Fruit fly (Drosophila melanogaster) whole organism, embryonic: ENCODE results near the gene eIF3h.

ENCODE experiments used
- Awh ChIP-seq: fragments of 200-800 bp; sonication (Bioruptor generic); IDR thresholded peaks from 2 replicates; pipeline ENCODE4, ENCODE4 v1.3.6; 2022; ENCODE audit warnings: missing biosample characterization, missing genetic modification characterization
- B-H1 ChIP-seq: fragments of 200-800 bp; sonication (Bioruptor generic); IDR thresholded peaks from 3 replicates; pipeline ENCODE4 v1.3.6; 2022; ENCODE audit warnings: missing biosample characterization, missing genetic modification characterization
- CG10543 ChIP-seq: fragments of 200-800 bp; sonication (Bioruptor generic); optimal IDR thresholded peaks from 3 replicates; lab custom pipeline; 2017; ENCODE audit warnings: missing biosample characterization, mild to moderate bottlenecking, missing genetic modification characterization, moderate library complexity
- CG12236 ChIP-seq: fragments of 200-800 bp; sonication (Bioruptor generic); optimal IDR thresholded peaks from 2 replicates; lab custom pipeline; 2016; ENCODE audit warnings: missing biosample characterization, missing genetic modification characterization
- CG13123 ChIP-seq: fragments of 200-800 bp; sonication (Bioruptor generic); optimal IDR thresholded peaks from 2 replicates; lab custom pipeline; 2016; ENCODE audit warnings: missing biosample characterization, missing genetic modification characterization
- CG14710 ChIP-seq: fragments of 200-800 bp; sonication (Bioruptor generic); optimal IDR thresholded peaks from 3 replicates; lab custom pipeline; 2019; ENCODE audit warnings: missing biosample characterization, mild to moderate bottlenecking, missing genetic modification characterization, moderate library complexity
- CG15696 ChIP-seq: fragments of 200-800 bp; sonication (Bioruptor generic); optimal IDR thresholded peaks from 2 replicates; lab custom pipeline; 2019; ENCODE audit warnings: missing biosample characterization, mild to moderate bottlenecking, missing genetic modification characterization, moderate library complexity
- CG16779 ChIP-seq: fragments of 200-800 bp; sonication (Bioruptor generic); IDR thresholded peaks from 2 replicates; pipeline ENCODE4 v1.3.6; 2022; ENCODE audit warnings: missing biosample characterization, missing genetic modification characterization
- CG2199 ChIP-seq: fragments of 200-800 bp; sonication (Bioruptor generic); IDR thresholded peaks from 3 replicates; pipeline ENCODE4 v1.3.6; 2022; ENCODE audit warnings: missing biosample characterization, missing genetic modification characterization
- CG2889 ChIP-seq: fragments of 200-800 bp; sonication (Bioruptor generic); IDR thresholded peaks from 3 replicates; pipeline ENCODE4 v1.3.6; 2022; ENCODE audit warnings: missing biosample characterization, missing genetic modification characterization
- CG30431 ChIP-seq: fragments of 200-800 bp; sonication (Bioruptor generic); optimal IDR thresholded peaks from 2 replicates; lab custom pipeline; 2017; ENCODE audit warnings: missing biosample characterization, missing genetic modification characterization
- CG5180 ChIP-seq: fragments of 200-800 bp; sonication (Bioruptor generic); optimal IDR thresholded peaks from 3 replicates; lab custom pipeline; 2017; ENCODE audit warnings: missing biosample characterization, missing genetic modification characterization, mild to moderate bottlenecking, moderate library complexity, missing genetic modification reagents
- CG6175 ChIP-seq: fragments of 200-800 bp; sonication (Bioruptor generic); IDR thresholded peaks from 3 replicates; pipeline ENCODE4 v1.3.6; 2022; ENCODE audit warnings: missing biosample characterization, missing genetic modification characterization
- CG6791 ChIP-seq: fragments of 200-800 bp; sonication (Bioruptor generic); IDR thresholded peaks from 3 replicates; pipeline ENCODE4 v1.3.6; 2022; ENCODE audit warnings: missing biosample characterization, missing genetic modification characterization; ENCODE audit not compliant: partially characterized antibody
- CG7786 ChIP-seq: fragments of 200-800 bp; sonication (Bioruptor generic); optimal IDR thresholded peaks from 2 replicates; lab custom pipeline; 2016; ENCODE audit warnings: missing biosample characterization, missing genetic modification characterization
- CG7963 ChIP-seq: fragments of 200-800 bp; sonication (Bioruptor generic); IDR thresholded peaks from 3 replicates; pipeline ENCODE4 v1.3.6; 2022; ENCODE audit warnings: missing biosample characterization, missing genetic modification characterization; ENCODE audit not compliant: partially characterized antibody
- CG8089 ChIP-seq: fragments of 200-800 bp; sonication (Bioruptor generic); optimal IDR thresholded peaks from 3 replicates; lab custom pipeline; 2016; ENCODE audit warnings: missing biosample characterization, missing genetic modification characterization
- CG8944 ChIP-seq: fragments of 200-800 bp; sonication (Bioruptor generic); optimal IDR thresholded peaks from 3 replicates; lab custom pipeline; 2016; ENCODE audit warnings: missing biosample characterization, missing genetic modification characterization
- D ChIP-seq, 2 experiments: fragments of 200-800 bp in 1 of 2; fragments of >200 bp in 1 of 2; sonication (Bioruptor generic) in 1 of 2; optimal IDR thresholded peaks; 2 replicates in 1 of 2; 3 replicates in 1 of 2; lab custom pipeline; 2017; ENCODE audit warnings: mild to moderate bottlenecking in 1 of 2, missing biosample characterization in 1 of 2, missing genetic modification characterization in 1 of 2, missing genetic modification reagents in 1 of 2
- Gsc ChIP-seq: fragments of 200-800 bp; sonication (Bioruptor generic); IDR thresholded peaks from 2 replicates; pipeline ENCODE4 v1.3.6; 2022; ENCODE audit warnings: missing biosample characterization, missing genetic modification characterization
- Lpt ChIP-seq: fragments of >200 bp; optimal IDR thresholded peaks from 2 replicates; lab custom pipeline; 2018; ENCODE audit warnings: missing biosample characterization, missing genetic modification characterization
- Optix ChIP-seq: fragments of 200-800 bp; sonication (Bioruptor generic); IDR thresholded peaks from 3 replicates; pipeline ENCODE4 v1.3.6; 2022; ENCODE audit warnings: missing biosample characterization, missing genetic modification characterization
- Sox102F ChIP-seq: fragments of 200-800 bp; sonication (Bioruptor generic); optimal IDR thresholded peaks from 2 replicates; lab custom pipeline; 2018; ENCODE audit warnings: missing biosample characterization, mild to moderate bottlenecking, missing genetic modification characterization, moderate library complexity
- bowl ChIP-seq: fragments of 200-800 bp; sonication (Bioruptor generic); IDR thresholded peaks from 2 replicates; pipeline ENCODE4 v1.3.6; 2022; ENCODE audit warnings: missing biosample characterization, missing genetic modification characterization
- crol ChIP-seq: fragments of 200-800 bp; sonication (Bioruptor generic); IDR thresholded peaks from 2 replicates; pipeline ENCODE4 v1.3.6; 2022; ENCODE audit warnings: missing biosample characterization, missing genetic modification characterization
- cwo ChIP-seq: fragments of 200-800 bp; sonication (Bioruptor generic); optimal IDR thresholded peaks from 3 replicates; lab custom pipeline; 2017; ENCODE audit warnings: missing biosample characterization, missing genetic modification characterization, mild to moderate bottlenecking, moderate library complexity, missing genetic modification reagents
- dm ChIP-seq: fragments of 200-800 bp; sonication (Bioruptor generic); optimal IDR thresholded peaks from 3 replicates; lab custom pipeline; 2016; ENCODE audit warnings: missing biosample characterization, missing genetic modification characterization
- fd64A ChIP-seq: fragments of 200-800 bp; sonication (Bioruptor generic); optimal IDR thresholded peaks from 3 replicates; lab custom pipeline; 2018; ENCODE audit warnings: missing biosample characterization, mild to moderate bottlenecking, missing genetic modification characterization
- ftz-f1 ChIP-seq: fragments of 200-800 bp; sonication (Bioruptor generic); optimal IDR thresholded peaks from 2 replicates; lab custom pipeline; 2016; ENCODE audit warnings: missing biosample characterization, missing genetic modification characterization
- ind ChIP-seq: fragments of 200-800 bp; sonication (Bioruptor generic); optimal IDR thresholded peaks from 3 replicates; lab custom pipeline; 2016; ENCODE audit warnings: missing biosample characterization, missing genetic modification characterization
- insv ChIP-seq, 2 experiments: fragments of 200-800 bp; sonication (Bioruptor generic); optimal IDR thresholded peaks; 3 replicates each; lab custom pipeline; 2016 to 2018; ENCODE audit warnings: missing biosample characterization in 2 of 2, missing genetic modification characterization in 2 of 2
- kah ChIP-seq: fragments of 200-800 bp; sonication (Bioruptor generic); optimal IDR thresholded peaks from 2 replicates; lab custom pipeline; 2018; ENCODE audit warnings: missing biosample characterization, mild to moderate bottlenecking, missing genetic modification characterization
- kay ChIP-seq: fragments of 200-800 bp; sonication (Bioruptor generic); optimal IDR thresholded peaks from 2 replicates; lab custom pipeline; 2016; ENCODE audit warnings: missing biosample characterization, missing genetic modification characterization
- nerfin-2 ChIP-seq: fragments of 200-800 bp; sonication (Bioruptor generic); IDR thresholded peaks from 2 replicates; pipeline ENCODE4 v1.3.6; 2022; ENCODE audit warnings: missing biosample characterization, missing genetic modification characterization; ENCODE audit not compliant: partially characterized antibody
- ranshi ChIP-seq: fragments of 200-800 bp; sonication (Bioruptor generic); IDR thresholded peaks from 2 replicates; pipeline ENCODE4 v1.3.6; 2022; ENCODE audit warnings: missing biosample characterization, missing genetic modification characterization
- ssp ChIP-seq: fragments of 200-800 bp; sonication (Bioruptor generic); IDR thresholded peaks from 2 replicates; pipeline ENCODE4 v1.3.6; 2022; ENCODE audit warnings: missing biosample characterization, missing genetic modification characterization
- sug ChIP-seq: fragments of 200-800 bp; optimal IDR thresholded peaks from 2 replicates; lab custom pipeline; 2019; ENCODE audit warnings: missing biosample characterization, mild to moderate bottlenecking, missing genetic modification characterization, moderate library complexity
- tll ChIP-seq, 2 experiments: fragments of 200-800 bp in 1 of 2; fragments of >200 bp in 1 of 2; sonication (Bioruptor generic) in 1 of 2; optimal IDR thresholded peaks; 2 replicates each; lab custom pipeline; 2017 to 2019; ENCODE audit warnings: missing biosample characterization in 2 of 2, missing genetic modification characterization in 2 of 2, mild to moderate bottlenecking in 1 of 2, moderate library complexity in 1 of 2

The eIF3h gene

dm6 chr2L:5029049-5029808 is 23.7 kb downstream of the eIF3h start, which contains the start of gene Col4a1 (continued):
- no peak for TF ChIP-seq B-H1 (GFP tag; lab: Robert Waterston, UW)
- TF ChIP-seq cwo (GFP tag; lab: Kevin White, UChicago), result peak; percentile 30
- peak; percentile 48; the same call in 1 of the 3 replicates for TF ChIP-seq CG6175 (GFP tag; lab: Robert Waterston, UW)
- TF ChIP-seq CG10543 (GFP tag; lab: Kevin White, UChicago), result peak; percentile 80
- no peak for TF ChIP-seq kah (GFP tag; lab: Kevin White, UChicago)
- TF ChIP-seq dm (GFP tag; lab: Kevin White, UChicago), result no peak
- TF ChIP-seq Lpt, result no peak
- no peak for TF ChIP-seq bowl (GFP tag; lab: Robert Waterston, UW)
- TF ChIP-seq CG15696, result no peak
- TF ChIP-seq CG13123 (GFP tag; lab: Kevin White, UChicago), result no peak
- TF ChIP-seq CG2199 (GFP tag; lab: Robert Waterston, UW), result no peak
- TF ChIP-seq ranshi (GFP tag; lab: Robert Waterston, UW), result no peak
- no peak for TF ChIP-seq CG7963
- TF ChIP-seq nerfin-2 (GFP tag; lab: Robert Waterston, UW), result no peak
- TF ChIP-seq CG7786 (GFP tag; lab: Kevin White, UChicago), result no peak
- TF ChIP-seq CG8944 (GFP tag; lab: Kevin White, UChicago), result no peak
- TF ChIP-seq ftz-f1 (GFP tag; lab: Kevin White, UChicago), result peak; percentile 45
- no peak for TF ChIP-seq Sox102F (GFP tag; lab: Kevin White, UChicago)
- no peak for TF ChIP-seq kay (GFP tag; lab: Kevin White, UChicago)
- no peak for TF ChIP-seq CG12236 (GFP tag; lab: Kevin White, UChicago)
- TF ChIP-seq sug (tag; lab: Kevin White, UChicago), result peak; percentile 90
- TF ChIP-seq CG14710, result no peak
- 0 out of 3 replicates have a peak, but pooled peaks have one; percentile 22 for TF ChIP-seq Optix
- TF ChIP-seq insv (GFP tag; optimal IDR thresholded peaks at IDR 0.05; lab: Kevin White, UChicago), result no peak
- no peak for TF ChIP-seq CG8089
- TF ChIP-seq crol (GFP tag; lab: Robert Waterston, UW), result peak; percentile 63
- TF ChIP-seq CG6791 (GFP tag; lab: Robert Waterston, UW), result no peak
- TF ChIP-seq CG5180 (GFP tag; lab: Kevin White, UChicago), result no peak
- no peak for TF ChIP-seq CG30431 (GFP tag; lab: Kevin White, UChicago)
- TF ChIP-seq Gsc (GFP tag; lab: Robert Waterston, UW), result no peak

- TF ChIP-seq CG2889 (no peak), D (optimal IDR thresholded peaks at IDR 0.05; lab: Kevin White, UChicago) (no peak), D (GFP tag; optimal IDR thresholded peaks at IDR 0.05; lab: Kevin White, UChicago) (no peak), fd64A (GFP tag; lab: Kevin White, UChicago) (no peak), Awh (GFP tag; lab: Robert Waterston, UW) (no peak), CG16779 (GFP tag; lab: Robert Waterston, UW) (no peak), ind (no peak), tll (GFP tag; optimal IDR thresholded peaks at IDR 0.05; lab: Kevin White, UChicago) (no peak), ssp (GFP tag; lab: Robert Waterston, UW) (no peak)
Observed at dm6 chr2L:5028091-5028490, 24.8 kb downstream of the eIF3h start, which contains the start of gene vkg. Gene vkg (minus strand): TSS chr2L:5028191.
